Worm (Caenorhabditis elegans) whole organism, L3 larva: Measurements from ENCODE around the gene srlf-3.

ENCODE experiments used
- R02D3.7 ChIP-seq: fragments of 150-350 bp; optimal IDR thresholded peaks from 2 replicates; lab custom pipeline; 2014; ENCODE audit warnings: missing biosample characterization, missing genetic modification characterization
- egl-27 ChIP-seq: sonication (generic microtip); optimal IDR thresholded peaks from 4 replicates; lab custom pipeline; 2017; ENCODE audit warnings: missing biosample characterization, missing genetic modification reagents, missing genetic modification characterization
- elt-3 ChIP-seq, 3 experiments: fragments of 150-350 bp in 1 of 3; sonication (generic microtip) in 2 of 3; optimal IDR thresholded peaks; 2 replicates in 2 of 3; 4 replicates in 1 of 3; lab custom pipeline; 2014 to 2017; ENCODE audit warnings: missing biosample characterization in 3 of 3, missing genetic modification characterization in 3 of 3
- jun-1 ChIP-seq: fragments of 150-350 bp; optimal IDR thresholded peaks from 2 replicates; lab custom pipeline; 2014; ENCODE audit warnings: missing biosample characterization, missing genetic modification reagents, missing genetic modification characterization
- mdl-1 ChIP-seq: fragments of 150-350 bp; optimal IDR thresholded peaks from 2 replicates; lab custom pipeline; 2014; ENCODE audit warnings: missing biosample characterization, missing genetic modification characterization
- nhr-28 ChIP-seq: fragments of 150-350 bp; optimal IDR thresholded peaks from 2 replicates; lab custom pipeline; 2014; ENCODE audit warnings: missing biosample characterization, missing genetic modification characterization
- nhr-77 ChIP-seq: fragments of 150-350 bp; optimal IDR thresholded peaks from 2 replicates; lab custom pipeline; 2014; ENCODE audit warnings: missing biosample characterization, missing genetic modification characterization
- pqm-1 ChIP-seq: fragments of 150-350 bp; optimal IDR thresholded peaks from 2 replicates; lab custom pipeline; 2017; ENCODE audit warnings: missing biosample characterization, missing genetic modification characterization, inconsistent platforms
- skn-1 ChIP-seq: fragments of 150-350 bp; optimal IDR thresholded peaks from 2 replicates; lab custom pipeline; 2014; ENCODE audit warnings: missing biosample characterization, missing genetic modification characterization
- ztf-11 ChIP-seq: fragments of 150-350 bp; optimal IDR thresholded peaks from 2 replicates; lab custom pipeline; 2014; ENCODE audit warnings: missing biosample characterization, missing genetic modification characterization

DNA sequence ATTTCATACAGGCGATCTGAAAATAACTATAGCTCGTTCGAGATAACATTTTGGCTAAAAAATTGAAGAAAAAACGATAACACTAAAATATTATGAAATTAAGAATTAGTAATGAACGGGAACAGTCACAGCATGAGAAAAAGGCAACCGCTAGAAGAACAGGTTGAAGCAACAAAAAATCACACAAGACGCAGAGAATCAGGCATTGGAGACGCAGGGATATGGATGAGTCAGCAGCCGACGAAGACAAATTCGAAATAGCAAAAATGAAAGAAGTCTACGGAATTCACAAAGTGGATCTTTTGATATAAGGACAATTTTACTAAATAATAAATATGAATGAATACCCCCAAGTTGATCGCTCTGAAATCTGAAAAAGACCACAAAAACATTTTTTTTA lies 23.3 kb downstream of the srlf-3 start, which contains the start of gene tag-77:
- TF ChIP-seq ztf-11 (tag; lab: Kevin White, UChicago) = no peak
- no peak for TF ChIP-seq pqm-1 (tag; lab: Kevin White, UChicago)
- TF ChIP-seq nhr-77 = no peak
- TF ChIP-seq nhr-28 (tag; lab: Kevin White, UChicago) = no peak
- no peak for TF ChIP-seq R02D3.7 (tag; lab: Kevin White, UChicago)
- no peak for TF ChIP-seq mdl-1
- no peak for TF ChIP-seq skn-1 (tag; lab: Kevin White, UChicago)
- TF ChIP-seq elt-3 (tag; optimal IDR thresholded peaks at IDR 0.05; lab: Kevin White, UChicago) = no peak
- peak; percentile 34 for TF ChIP-seq jun-1
- TF ChIP-seq egl-27 (tag; lab: Kevin White, UChicago) = no peak
